Fruit fly (Drosophila melanogaster) whole organism, embryonic: ENCODE data around the gene tth.
A peak's percentile ranks its signal among the peaks of the same experiment; 100 is the strongest.

ENCODE experiments used
- C15 ChIP-seq: fragments of 200-800 bp; sonication (Bioruptor generic); IDR thresholded peaks from 3 replicates; pipeline ENCODE4 v1.3.6; 2022; ENCODE audit warnings: missing biosample characterization, missing genetic modification characterization
- CG12071 ChIP-seq: fragments of 200-800 bp; sonication (Bioruptor generic); optimal IDR thresholded peaks from 3 replicates; lab custom pipeline; 2018; ENCODE audit warnings: missing biosample characterization, mild to moderate bottlenecking, missing genetic modification characterization
- CG12391 ChIP-seq: fragments of 200-800 bp; sonication (Bioruptor generic); optimal IDR thresholded peaks from 3 replicates; lab custom pipeline; 2018; ENCODE audit warnings: missing biosample characterization, mild to moderate bottlenecking, missing genetic modification characterization, moderate library complexity
- CG13424 ChIP-seq: fragments of 200-800 bp; sonication (Bioruptor generic); optimal IDR thresholded peaks from 2 replicates; lab custom pipeline; 2019; ENCODE audit warnings: missing biosample characterization, mild to moderate bottlenecking, missing genetic modification characterization, moderate library complexity
- CG14014 ChIP-seq: fragments of 200-800 bp; sonication (Bioruptor generic); IDR thresholded peaks from 2 replicates; pipeline ENCODE4 v1.3.6; 2022; ENCODE audit warnings: missing biosample characterization, missing genetic modification characterization
- CG15479 ChIP-seq: fragments of 200-800 bp; sonication (Bioruptor generic); optimal IDR thresholded peaks from 3 replicates; lab custom pipeline; 2019; ENCODE audit warnings: missing biosample characterization, mild to moderate bottlenecking, missing genetic modification characterization, moderate library complexity
- CG1602 ChIP-seq: fragments of 200-800 bp; sonication (Bioruptor generic); optimal IDR thresholded peaks from 3 replicates; lab custom pipeline; 2016; ENCODE audit warnings: missing biosample characterization, missing genetic modification characterization
- CG1647 ChIP-seq: fragments of 200-800 bp; sonication (Bioruptor generic); optimal IDR thresholded peaks from 3 replicates; lab custom pipeline; 2016; ENCODE audit warnings: missing biosample characterization, missing genetic modification characterization
- CG17359 ChIP-seq: fragments of 200-800 bp; sonication (Bioruptor generic); optimal IDR thresholded peaks from 3 replicates; lab custom pipeline; 2018; ENCODE audit warnings: missing biosample characterization, mild to moderate bottlenecking, missing genetic modification characterization, moderate library complexity
- CG2199 ChIP-seq: fragments of 200-800 bp; sonication (Bioruptor generic); IDR thresholded peaks from 3 replicates; pipeline ENCODE4 v1.3.6; 2022; ENCODE audit warnings: missing biosample characterization, missing genetic modification characterization
- CG7271 ChIP-seq: fragments of 200-800 bp; sonication (Bioruptor generic); optimal IDR thresholded peaks from 2 replicates; lab custom pipeline; 2018; ENCODE audit warnings: missing biosample characterization, mild to moderate bottlenecking, missing genetic modification characterization, moderate library complexity
- CG8359 ChIP-seq: fragments of 200-800 bp; sonication (Bioruptor generic); optimal IDR thresholded peaks from 2 replicates; lab custom pipeline; 2017; ENCODE audit warnings: missing biosample characterization, mild to moderate bottlenecking, missing genetic modification characterization, borderline replicate concordance
- CG8765 ChIP-seq: fragments of 200-800 bp; sonication (Bioruptor generic); IDR thresholded peaks from 2 replicates; pipeline ENCODE4 v1.3.6; 2022; ENCODE audit warnings: missing biosample characterization, missing genetic modification characterization
- GATAe ChIP-seq: fragments of 200-800 bp; sonication (Bioruptor generic); conservative IDR thresholded peaks from 2 replicates; pipeline ENCODE4 v1.3.6; 2022; ENCODE audit warnings: missing biosample characterization, missing genetic modification characterization
- Hmr ChIP-seq: fragments of 200-800 bp; sonication (Bioruptor generic); optimal IDR thresholded peaks from 3 replicates; lab custom pipeline; 2017; ENCODE audit warnings: mild to moderate bottlenecking, missing biosample characterization, missing genetic modification reagents, missing genetic modification characterization
- Hsf ChIP-seq: fragments of 200-800 bp; sonication (Bioruptor generic); optimal IDR thresholded peaks from 3 replicates; lab custom pipeline; 2016; ENCODE audit warnings: missing biosample characterization, missing genetic modification characterization
- MBD-R2 ChIP-seq: fragments of 200-800 bp; sonication (Bioruptor generic); IDR thresholded peaks from 2 replicates; pipeline ENCODE4 v1.3.6; 2022; ENCODE audit warnings: missing biosample characterization, missing genetic modification characterization
- Nf-YB ChIP-seq: fragments of 200-800 bp; sonication (Bioruptor generic); optimal IDR thresholded peaks from 3 replicates; lab custom pipeline; 2019; ENCODE audit warnings: missing biosample characterization, mild to moderate bottlenecking, missing genetic modification characterization, moderate library complexity
- Opbp ChIP-seq: fragments of 200-800 bp; sonication (Bioruptor generic); IDR thresholded peaks from 3 replicates; pipeline ENCODE4 v1.3.6; 2022; ENCODE audit warnings: missing biosample characterization, missing genetic modification characterization; ENCODE audit not compliant: partially characterized antibody
- Poxn ChIP-seq: fragments of 200-800 bp; sonication (Bioruptor generic); IDR thresholded peaks from 2 replicates; pipeline ENCODE4 v1.3.6; 2022; ENCODE audit warnings: missing biosample characterization, missing genetic modification characterization
- Usf ChIP-seq: fragments of 200-800 bp; sonication (Bioruptor generic); optimal IDR thresholded peaks from 2 replicates; lab custom pipeline; 2017; ENCODE audit warnings: missing genotype, missing biosample characterization, missing genetic modification characterization
- YL-1 ChIP-seq: fragments of 200-800 bp; sonication (Bioruptor generic); optimal IDR thresholded peaks from 3 replicates; lab custom pipeline; 2017; ENCODE audit warnings: missing biosample characterization, mild to moderate bottlenecking, missing genetic modification characterization
- ara ChIP-seq: fragments of 200-800 bp; sonication (Bioruptor generic); IDR thresholded peaks from 2 replicates; pipeline ENCODE4 v1.3.6; 2022; ENCODE audit warnings: missing biosample characterization, missing genetic modification characterization
- bbx ChIP-seq: fragments of 200-800 bp; sonication (Bioruptor generic); IDR thresholded peaks from 2 replicates; pipeline ENCODE4 v1.3.6; 2022; ENCODE audit warnings: missing biosample characterization, missing genetic modification characterization; ENCODE audit not compliant: partially characterized antibody
- cg ChIP-seq: fragments of 200-800 bp; sonication (Bioruptor generic); optimal IDR thresholded peaks from 3 replicates; lab custom pipeline; 2019; ENCODE audit warnings: missing biosample characterization, mild to moderate bottlenecking, missing genetic modification characterization, moderate library complexity
- croc ChIP-seq: fragments of 200-800 bp; sonication (Bioruptor generic); conservative IDR thresholded peaks from 3 replicates; pipeline ENCODE4 v1.3.6; 2022; ENCODE audit warnings: missing biosample characterization, missing genetic modification characterization
- dmrt99B ChIP-seq: fragments of 200-800 bp; sonication (Bioruptor generic); optimal IDR thresholded peaks from 2 replicates; lab custom pipeline; 2018; ENCODE audit warnings: missing biosample characterization, mild to moderate bottlenecking, missing genetic modification characterization, moderate library complexity
- ewg ChIP-seq: fragments of 200-800 bp; sonication (Bioruptor generic); optimal IDR thresholded peaks from 3 replicates; lab custom pipeline; 2017; ENCODE audit warnings: mild to moderate bottlenecking, missing biosample characterization, missing genetic modification reagents, missing genetic modification characterization
- fru ChIP-seq: fragments of >200 bp; optimal IDR thresholded peaks from 2 replicates; lab custom pipeline; 2017
- gem ChIP-seq: fragments of 200-800 bp; sonication (Bioruptor generic); optimal IDR thresholded peaks from 2 replicates; lab custom pipeline; 2019; ENCODE audit warnings: missing biosample characterization, mild to moderate bottlenecking, missing genetic modification characterization, moderate library complexity
- ham ChIP-seq: fragments of 200-800 bp; sonication (Bioruptor generic); IDR thresholded peaks from 2 replicates; pipeline ENCODE4 v1.3.6; 2022; ENCODE audit warnings: missing biosample characterization, missing genetic modification characterization
- hbn ChIP-seq: fragments of 200-800 bp; sonication (Bioruptor generic); IDR thresholded peaks from 2 replicates; pipeline ENCODE4 v1.3.6; 2022; ENCODE audit warnings: missing biosample characterization, missing genetic modification characterization; ENCODE audit not compliant: partially characterized antibody
- hth ChIP-seq: fragments of >200 bp; optimal IDR thresholded peaks from 2 replicates; lab custom pipeline; 2017; ENCODE audit warnings: inconsistent platforms
- kah ChIP-seq: fragments of 200-800 bp; sonication (Bioruptor generic); optimal IDR thresholded peaks from 2 replicates; lab custom pipeline; 2018; ENCODE audit warnings: missing biosample characterization, mild to moderate bottlenecking, missing genetic modification characterization
- kay ChIP-seq: fragments of 200-800 bp; sonication (Bioruptor generic); optimal IDR thresholded peaks from 2 replicates; lab custom pipeline; 2016; ENCODE audit warnings: missing biosample characterization, missing genetic modification characterization
- kni ChIP-seq: fragments of 200-800 bp; sonication (Bioruptor generic); optimal IDR thresholded peaks from 3 replicates; lab custom pipeline; 2017; ENCODE audit warnings: mild to moderate bottlenecking, missing biosample characterization, missing genetic modification reagents, missing genetic modification characterization
- maf-S ChIP-seq: fragments of 200-800 bp; sonication (Bioruptor generic); optimal IDR thresholded peaks from 2 replicates; lab custom pipeline; 2016; ENCODE audit warnings: missing biosample characterization, missing genetic modification characterization
- nerfin-2 ChIP-seq: fragments of 200-800 bp; sonication (Bioruptor generic); IDR thresholded peaks from 2 replicates; pipeline ENCODE4 v1.3.6; 2022; ENCODE audit warnings: missing biosample characterization, missing genetic modification characterization; ENCODE audit not compliant: partially characterized antibody
- pan ChIP-seq, 4 experiments: fragments of >200 bp in 3 of 4; fragments of 200-800 bp in 1 of 4; sonication (Bioruptor generic) in 1 of 4; optimal IDR thresholded peaks in 3 of 4; IDR thresholded peaks in 1 of 4; 2 replicates each; pipeline versions ENCODE4 v1.3.6 to Lab custom; 2017 to 2022; ENCODE audit warnings: missing biosample characterization in 2 of 4, missing genetic modification characterization in 2 of 4, mixed read lengths in 1 of 4
- psq ChIP-seq: fragments of 200-800 bp; sonication (Bioruptor generic); optimal IDR thresholded peaks from 2 replicates; lab custom pipeline; 2017; ENCODE audit warnings: missing biosample characterization, missing genetic modification characterization
- run ChIP-seq: fragments of 200-800 bp; sonication (Bioruptor generic); optimal IDR thresholded peaks from 3 replicates; lab custom pipeline; 2018; ENCODE audit warnings: missing biosample characterization, mild to moderate bottlenecking, missing genetic modification characterization
- sc ChIP-seq, 3 experiments: fragments of >200 bp in 2 of 3; fragments of 200-800 bp in 1 of 3; sonication (Bioruptor generic) in 1 of 3; optimal IDR thresholded peaks; 2 replicates in 2 of 3; 3 replicates in 1 of 3; lab custom pipeline; 2017; ENCODE audit warnings: mild to moderate bottlenecking in 1 of 3, missing biosample characterization in 1 of 3, missing genetic modification characterization in 1 of 3, missing genetic modification reagents in 1 of 3
- schlank ChIP-seq: fragments of 200-800 bp; sonication (Bioruptor generic); optimal IDR thresholded peaks from 2 replicates; lab custom pipeline; 2018; ENCODE audit warnings: missing biosample characterization, mild to moderate bottlenecking, missing genetic modification characterization
- scrt ChIP-seq: fragments of 200-800 bp; sonication (Bioruptor generic); optimal IDR thresholded peaks from 2 replicates; lab custom pipeline; 2018; ENCODE audit warnings: missing biosample characterization, mild to moderate bottlenecking, missing genetic modification characterization, moderate library complexity
- stc ChIP-seq: fragments of 200-800 bp; sonication (Bioruptor generic); IDR thresholded peaks from 2 replicates; pipeline ENCODE4 v1.3.6; 2022; ENCODE audit warnings: missing biosample characterization, missing genetic modification characterization
- tio ChIP-seq: fragments of 200-800 bp; sonication (Bioruptor generic); optimal IDR thresholded peaks from 2 replicates; lab custom pipeline; 2017; ENCODE audit warnings: missing biosample characterization, missing genetic modification characterization, inconsistent platforms
- tll ChIP-seq, 2 experiments: fragments of 200-800 bp in 1 of 2; fragments of >200 bp in 1 of 2; sonication (Bioruptor generic) in 1 of 2; optimal IDR thresholded peaks; 2 replicates each; lab custom pipeline; 2017 to 2019; ENCODE audit warnings: missing biosample characterization in 2 of 2, missing genetic modification characterization in 2 of 2, mild to moderate bottlenecking in 1 of 2, moderate library complexity in 1 of 2
- vfl ChIP-seq: fragments of 200-800 bp; sonication (Bioruptor generic); optimal IDR thresholded peaks from 2 replicates; lab custom pipeline; 2016; ENCODE audit warnings: missing biosample characterization, missing genetic modification characterization

tth gene

dm6 chrX:13641891-13642617 lies 25.7 kb upstream of the tth start (continued):
- TF ChIP-seq hbn (GFP tag; lab: Robert Waterston, UW) (peak; percentile 37; the same call in 1 of the 2 replicates), CG7271 (no peak), CG12071 (GFP tag; lab: Kevin White, UChicago) (no peak), CG13424 (tag; lab: Kevin White, UChicago) (no peak), Hmr (GFP tag; lab: Kevin White, UChicago) (peak; percentile 16), schlank (no peak), Usf (GFP tag; lab: Kevin White, UChicago) (no peak), sc (optimal IDR thresholded peaks at IDR 0.05; lab: Kevin White, UChicago) (no peak), sc (GFP tag; optimal IDR thresholded peaks at IDR 0.05; lab: Kevin White, UChicago) (no peak), pan (optimal IDR thresholded peaks at IDR 0.05; lab: Kevin White, UChicago) (no peak), pan (GFP tag; optimal IDR thresholded peaks at IDR 0.05 in 1 of 2, IDR thresholded peaks at IDR 0.05 in 1 of 2) (no peak), tio (GFP tag; lab: Kevin White, UChicago) (no peak), CG14014 (no peak), ewg (GFP tag; lab: Kevin White, UChicago) (no peak), vfl (GFP tag; lab: Kevin White, UChicago) (no peak), CG17359 (tag; lab: Kevin White, UChicago) (no peak), Hsf (GFP tag; lab: Kevin White, UChicago) (no peak), kni (GFP tag; lab: Kevin White, UChicago) (no peak), YL-1 (GFP tag; lab: Kevin White, UChicago) (no peak), tll (GFP tag; optimal IDR thresholded peaks at IDR 0.05; lab: Kevin White, UChicago) (no peak), maf-S (GFP tag; lab: Kevin White, UChicago) (no peak), CG2199 (GFP tag; lab: Robert Waterston, UW) (peak; percentile 81; the same call in 1 of the 3 replicates), CG15479 (GFP tag; lab: Kevin White, UChicago) (peak; percentile 60), dmrt99B (tag; lab: Kevin White, UChicago) (no peak), stc (no peak), fru (no peak), CG12391 (no peak), C15 (GFP tag; lab: Robert Waterston, UW) (no peak), Poxn (GFP tag; lab: Robert Waterston, UW) (no peak), Opbp (GFP tag; lab: Robert Waterston, UW) (peak; percentile 47; the same call in 1 of the 3 replicates), gem (no peak), MBD-R2 (no peak), nerfin-2 (GFP tag; lab: Robert Waterston, UW) (no peak), kay (no peak), CG8765 (GFP tag; lab: Robert Waterston, UW) (no peak), ham (GFP tag; lab: Robert Waterston, UW) (no peak), GATAe (no peak), run (tag; lab: Kevin White, UChicago) (no peak), ara (GFP tag; lab: Robert Waterston, UW) (no peak), CG1647 (no peak), scrt (GFP tag; lab: Kevin White, UChicago) (no peak), bbx (GFP tag; lab: Robert Waterston, UW) (peak; percentile 28; the same call in 1 of the 2 replicates), Nf-YB (GFP tag; lab: Kevin White, UChicago) (peak; percentile 66), cg (peak; percentile 74), hth (lab: Kevin White, UChicago) (no peak), CG8359 (no peak), kah (peak; percentile 76), psq (GFP tag; lab: Kevin White, UChicago) (no peak), CG1602 (GFP tag; lab: Kevin White, UChicago) (no peak), croc (GFP tag; lab: Robert Waterston, UW) (no peak)
